Fruit fly (Drosophila melanogaster): ENCODE data around the gene Svip.

Gene Svip

DNA sequence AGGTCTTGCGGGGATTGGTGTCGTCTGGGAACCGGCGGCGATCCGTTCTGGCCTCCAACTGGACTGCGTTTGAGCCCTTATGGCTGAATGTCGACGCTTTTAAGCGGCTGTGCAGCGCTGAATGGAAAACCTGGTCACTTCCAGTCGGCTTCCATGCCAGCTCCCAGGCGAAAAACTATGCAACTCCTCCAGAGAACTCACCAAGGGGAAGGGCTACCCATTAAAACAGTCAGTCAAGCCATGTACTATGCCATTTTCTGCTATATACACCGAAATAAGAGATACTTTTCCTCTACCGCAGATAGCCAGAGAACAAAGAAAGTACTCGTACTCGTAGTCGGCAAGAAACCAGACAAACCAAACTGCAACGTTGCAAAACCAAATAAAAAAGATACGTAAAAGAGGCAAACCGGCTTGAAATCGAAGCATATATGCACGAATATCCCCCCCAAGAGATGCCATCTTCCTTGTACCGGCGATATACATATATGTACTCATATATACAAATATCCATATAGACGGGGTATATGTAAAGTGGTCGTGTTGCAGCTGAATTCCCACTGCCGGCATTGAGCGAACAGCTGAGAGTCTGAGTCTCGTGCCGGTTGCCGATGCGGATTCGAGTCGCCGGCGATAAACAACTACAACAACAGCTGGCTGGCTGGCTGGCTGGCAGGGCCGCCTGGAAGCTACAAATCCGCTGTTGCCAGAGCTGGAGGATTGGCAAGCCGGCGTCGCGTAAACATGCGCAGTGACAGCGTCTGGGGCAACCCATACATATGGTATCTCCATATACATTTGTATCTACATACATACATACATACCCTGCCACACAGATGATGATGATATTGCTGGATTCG, 20.9 kb downstream of the Svip start, which contains the start of gene Hsp67Ba (continued):
- TF ChIP-seq az2 (GFP tag; optimal IDR thresholded peaks at IDR 0.05) = no peak
- TF ChIP-seq Scr (GFP tag; IDR thresholded peaks at IDR 0.05; ENCODE audit: partially characterized antibody) = no peak
- peak; percentile 56 for TF ChIP-seq ewg (GFP tag; optimal IDR thresholded peaks at IDR 0.05)
- no peak for TF ChIP-seq ac (GFP tag; optimal IDR thresholded peaks at IDR 0.05)
- no peak for TF ChIP-seq CG15269 (tag; optimal IDR thresholded peaks at IDR 0.05)
- TF ChIP-seq CG3281 (GFP tag; optimal IDR thresholded peaks at IDR 0.05) = no peak
- peak; percentile 47 for TF ChIP-seq corto (GFP tag; optimal IDR thresholded peaks at IDR 0.05)
- no peak for TF ChIP-seq TFAM (GFP tag; optimal IDR thresholded peaks at IDR 0.05)
- no peak for TF ChIP-seq Sox100B (GFP tag; optimal IDR thresholded peaks at IDR 0.05)
- TF ChIP-seq caup (GFP tag; optimal IDR thresholded peaks at IDR 0.05; ENCODE audit: severe bottlenecking) = no peak
- TF ChIP-seq CG15073 (GFP tag; optimal IDR thresholded peaks at IDR 0.05) = no peak
- no peak for TF ChIP-seq vfl (GFP tag; optimal IDR thresholded peaks at IDR 0.05)
- TF ChIP-seq her (GFP tag; optimal IDR thresholded peaks at IDR 0.05) = no peak
- no peak for TF ChIP-seq org-1 (GFP tag; optimal IDR thresholded peaks at IDR 0.05)
- TF ChIP-seq lola (GFP tag; optimal IDR thresholded peaks at IDR 0.05) = no peak
- no peak for TF ChIP-seq jing (GFP tag; optimal IDR thresholded peaks at IDR 0.05)
- TF ChIP-seq CG8944 (GFP tag; optimal IDR thresholded peaks at IDR 0.05) = no peak
- no peak for TF ChIP-seq HLH4C (GFP tag; IDR thresholded peaks at IDR 0.05; ENCODE audit: partially characterized antibody)
- no peak for TF ChIP-seq CG30403 (GFP tag; optimal IDR thresholded peaks at IDR 0.05)
- no peak for TF ChIP-seq sens (GFP tag)
- no peak for TF ChIP-seq CG10321 (GFP tag; IDR thresholded peaks at IDR 0.05)
- no peak for TF ChIP-seq ttk (GFP tag; IDR thresholded peaks at IDR 0.05)
- TF ChIP-seq CG12299 (tag; optimal IDR thresholded peaks at IDR 0.05) = no peak
- no peak for TF ChIP-seq CG13296 (GFP tag; optimal IDR thresholded peaks at IDR 0.05)
- no peak for TF ChIP-seq chif (GFP tag; optimal IDR thresholded peaks at IDR 0.05)
- TF ChIP-seq Taf1 (GFP tag; IDR thresholded peaks at IDR 0.05) = no peak
- TF ChIP-seq CG2678 (tag; optimal IDR thresholded peaks at IDR 0.05) = no peak
- no peak for TF ChIP-seq Neu2 (GFP tag; optimal IDR thresholded peaks at IDR 0.05; ENCODE audit: borderline replicate concordance)
- TF ChIP-seq Deaf1 (tag; optimal IDR thresholded peaks at IDR 0.05) = peak; percentile 53
- TF ChIP-seq wek (GFP tag; optimal IDR thresholded peaks at IDR 0.05) = no peak
- no peak for TF ChIP-seq CG18476 (GFP tag; optimal IDR thresholded peaks at IDR 0.05)
- no peak for TF ChIP-seq Myb (GFP tag; optimal IDR thresholded peaks at IDR 0.05)
- peak; percentile 60; the same call in 1 of the 3 replicates for TF ChIP-seq CG34422 (GFP tag; IDR thresholded peaks at IDR 0.05)
- TF ChIP-seq B-H2 (GFP tag; optimal IDR thresholded peaks at IDR 0.05) = peak; percentile 24
- no peak for TF ChIP-seq ase (GFP tag; IDR thresholded peaks at IDR 0.05)
- TF ChIP-seq CG31224 (GFP tag; IDR thresholded peaks at IDR 0.05) = no peak
- no peak for TF ChIP-seq Atf6 (GFP tag; IDR thresholded peaks at IDR 0.05)
- no peak for TF ChIP-seq BtbVII (GFP tag; optimal IDR thresholded peaks at IDR 0.05)

DNA sequence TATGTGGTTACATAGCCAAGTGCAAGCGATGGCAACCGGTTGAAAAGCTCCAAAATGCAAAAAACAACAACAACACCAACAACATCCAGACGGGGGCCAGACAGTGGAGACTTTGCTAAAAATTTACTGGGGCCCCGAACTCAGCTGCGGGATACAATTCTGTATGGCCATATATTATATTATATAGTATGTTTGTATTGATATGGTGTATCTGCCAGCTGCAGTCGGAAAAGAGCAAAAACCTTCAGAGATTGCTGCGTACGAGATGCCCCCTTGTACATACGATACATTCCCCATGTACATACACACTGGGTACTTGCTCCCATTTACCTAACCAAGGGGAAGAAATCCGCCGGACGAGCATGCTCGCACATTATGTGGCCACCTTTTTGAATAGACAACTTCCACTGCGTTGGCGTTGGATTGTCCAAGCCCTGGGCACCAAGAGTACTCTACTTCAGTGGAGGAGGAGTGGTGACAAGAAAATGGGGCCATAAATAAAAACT, 21.6 kb downstream of the Svip start:
- TF ChIP-seq Pdp1 (GFP tag; optimal IDR thresholded peaks at IDR 0.05) = peak in 1 of 2 experiments; percentile 16
- peak; percentile 16 for TF ChIP-seq lbe (GFP tag; optimal IDR thresholded peaks at IDR 0.05)
- TF ChIP-seq Rx (GFP tag; IDR thresholded peaks at IDR 0.05) = no peak
- TF ChIP-seq Doc3 (GFP tag; IDR thresholded peaks at IDR 0.05; ENCODE audit: partially characterized antibody) = 0 out of 3 replicates have a peak, but pooled peaks have one; percentile 19
- TF ChIP-seq CG17912 (GFP tag; optimal IDR thresholded peaks at IDR 0.05) = peak; percentile 12
- TF ChIP-seq CG2129 (GFP tag; IDR thresholded peaks at IDR 0.05; ENCODE audit: partially characterized antibody) = no peak
- TF ChIP-seq CG18011 (GFP tag; optimal IDR thresholded peaks at IDR 0.05) = peak; percentile 9
- no peak for TF ChIP-seq Lim3 (GFP tag; IDR thresholded peaks at IDR 0.05)
- TF ChIP-seq Drgx (GFP tag; IDR thresholded peaks at IDR 0.05) = peak; percentile 2; the same call in 1 of the 2 replicates
- no peak for TF ChIP-seq kah (GFP tag; optimal IDR thresholded peaks at IDR 0.05)
- no peak for TF ChIP-seq Vsx1 (GFP tag; optimal IDR thresholded peaks at IDR 0.05)
- TF ChIP-seq Opbp (GFP tag; IDR thresholded peaks at IDR 0.05; ENCODE audit: partially characterized antibody) = no peak
